Fruit fly (Drosophila melanogaster): ENCODE data around the gene CG4022.
A peak's percentile ranks its signal among the peaks of the same experiment; 100 is the strongest.

CG4022 gene

dm6 chr3L:9402157-9402890, 8.3 kb downstream of the CG4022 start, which contains the start of gene eIF4E1 (continued):
- TF ChIP-seq Sox102F (GFP tag; optimal IDR thresholded peaks at IDR 0.05) (no peak), klu (GFP tag; IDR thresholded peaks at IDR 0.05) (0 out of 2 replicates have a peak, but pooled peaks have one; percentile 14), grn (GFP tag; optimal IDR thresholded peaks at IDR 0.05) (peak; percentile 7), fru (optimal IDR thresholded peaks at IDR 0.05) (no peak), Atf3 (GFP tag; optimal IDR thresholded peaks at IDR 0.05) (no peak), lilli (GFP tag; optimal IDR thresholded peaks at IDR 0.05) (peak; percentile 2), D19A (tag; optimal IDR thresholded peaks at IDR 0.05) (no peak), CG15514 (GFP tag; optimal IDR thresholded peaks at IDR 0.05) (peak; percentile 68), NK7.1 (GFP tag; optimal IDR thresholded peaks at IDR 0.05) (no peak), Sry-δ (GFP tag; optimal IDR thresholded peaks at IDR 0.05) (peak; percentile 96), vnd (GFP tag; IDR thresholded peaks at IDR 0.05; ENCODE audit: partially characterized antibody) (peak; percentile 74; the same call in 2 of the 3 replicates), CG10462 (GFP tag; optimal IDR thresholded peaks at IDR 0.05) (peak; percentile 75), Dbx (GFP tag; IDR thresholded peaks at IDR 0.05) (0 out of 3 replicates have a peak, but pooled peaks have one; percentile 21), zen2 (GFP tag; IDR thresholded peaks at IDR 0.05; ENCODE audit: partially characterized antibody) (peak; percentile 57; the same call in 2 of the 3 replicates), gfzf (GFP tag; optimal IDR thresholded peaks at IDR 0.05) (peak; percentile 75), pan (optimal IDR thresholded peaks at IDR 0.05) (no peak), pan (GFP tag; optimal IDR thresholded peaks at IDR 0.05 in 1 of 2, IDR thresholded peaks at IDR 0.05 in 1 of 2) (no peak), org-1 (GFP tag; optimal IDR thresholded peaks at IDR 0.05) (no peak), pros (GFP tag; optimal IDR thresholded peaks at IDR 0.05) (no peak), Neu2 (GFP tag; optimal IDR thresholded peaks at IDR 0.05; ENCODE audit: borderline replicate concordance) (no peak), tgo (GFP tag; IDR thresholded peaks at IDR 0.05) (no peak), peb (GFP tag; IDR thresholded peaks at IDR 0.05) (no peak), ac (GFP tag; optimal IDR thresholded peaks at IDR 0.05) (no peak), cad (GFP tag; optimal IDR thresholded peaks at IDR 0.05) (no peak), cato (GFP tag; optimal IDR thresholded peaks at IDR 0.05; ENCODE audit: borderline replicate concordance) (no peak), sr (GFP tag; IDR thresholded peaks at IDR 0.05) (no peak), HLHmδ (GFP tag; optimal IDR thresholded peaks at IDR 0.05) (no peak), Nf-YC (tag; optimal IDR thresholded peaks at IDR 0.05) (peak; percentile 47), BtbVII (GFP tag; optimal IDR thresholded peaks at IDR 0.05) (no peak), CG30403 (GFP tag; optimal IDR thresholded peaks at IDR 0.05) (peak; percentile 7), tna (GFP tag; IDR thresholded peaks at IDR 0.05; ENCODE audit: partially characterized antibody) (no peak), CG16863 (GFP tag; optimal IDR thresholded peaks at IDR 0.05) (no peak), yki (optimal IDR thresholded peaks at IDR 0.05) (no peak), CG15696 (tag; optimal IDR thresholded peaks at IDR 0.05) (peak; percentile 8), CG10147 (GFP tag; optimal IDR thresholded peaks at IDR 0.05) (peak; percentile 14), CG9215 (GFP tag; IDR thresholded peaks at IDR 0.05) (no peak), CG31224 (GFP tag; IDR thresholded peaks at IDR 0.05) (no peak), insv (GFP tag; optimal IDR thresholded peaks at IDR 0.05) (no peak), pum (GFP tag; optimal IDR thresholded peaks at IDR 0.05) (no peak), CG11723 (GFP tag; optimal IDR thresholded peaks at IDR 0.05) (no peak), CG1602 (GFP tag; optimal IDR thresholded peaks at IDR 0.05) (no peak), B-H2 (GFP tag; optimal IDR thresholded peaks at IDR 0.05) (peak; percentile 2), fd96Cb (tag; optimal IDR thresholded peaks at IDR 0.05) (no peak), tup (GFP tag; optimal IDR thresholded peaks at IDR 0.05) (no peak), inv (GFP tag; IDR thresholded peaks at IDR 0.05; ENCODE audit: partially characterized antibody) (peak; percentile 81), CG14965 (GFP tag; optimal IDR thresholded peaks at IDR 0.05; ENCODE audit: borderline replicate concordance) (no peak), CG1233 (GFP tag; optimal IDR thresholded peaks at IDR 0.05) (peak; percentile 1), CG2129 (GFP tag; IDR thresholded peaks at IDR 0.05; ENCODE audit: partially characterized antibody) (peak; percentile 34; the same call in 1 of the 2 replicates), Adf1 (GFP tag; IDR thresholded peaks at IDR 0.05) (0 out of 2 replicates have a peak, but pooled peaks have one; percentile 28), nmo (GFP tag; optimal IDR thresholded peaks at IDR 0.05) (peak; percentile 53)

Measured in whole organism, embryonic.